Worm (Caenorhabditis elegans): ENCODE results near the gene ncr-2.

ce11 chrIII:8286003-8286402 is 27.9 kb downstream of the ncr-2 start:
- TF ChIP-seq tra-4 (tag; optimal IDR thresholded peaks at IDR 0.05) = no peak
- no peak for TF ChIP-seq ama-1 (optimal IDR thresholded peaks at IDR 0.05)
- TF ChIP-seq sea-1 (GFP tag; conservative IDR thresholded peaks at IDR 0.05) = no peak
- TF ChIP-seq flt-1 (GFP tag; IDR thresholded peaks at IDR 0.05) = no peak
- TF ChIP-seq tbx-37 (GFP tag; conservative IDR thresholded peaks at IDR 0.05) = no peak
- no peak for TF ChIP-seq tbx-11 (GFP tag; IDR thresholded peaks at IDR 0.05)
- TF ChIP-seq scrt-1 (GFP tag; IDR thresholded peaks at IDR 0.05) = no peak
- no peak for TF ChIP-seq ceh-36 (tag; optimal IDR thresholded peaks at IDR 0.05)
- no peak for TF ChIP-seq hmbx-1 (tag; optimal IDR thresholded peaks at IDR 0.05)
- TF ChIP-seq F13C5.2 (tag; optimal IDR thresholded peaks at IDR 0.05) = no peak
- no peak for TF ChIP-seq hnd-1 (tag; optimal IDR thresholded peaks at IDR 0.05)
- TF ChIP-seq B0310.2 (tag; optimal IDR thresholded peaks at IDR 0.05) = no peak
- TF ChIP-seq ets-7 (tag; optimal IDR thresholded peaks at IDR 0.05) = no peak
